Fruit fly (Drosophila melanogaster) whole organism, larva: Measurements from ENCODE around the gene CG11857.

Experiments used
- noc ChIP-seq: fragments of 200-800 bp; sonication (Bioruptor generic); optimal IDR thresholded peaks from 3 replicates; lab custom pipeline; 2019; ENCODE audit warnings: missing biosample characterization, mild to moderate bottlenecking, missing genetic modification characterization, moderate library complexity

CG11857 gene

dm6 chr3R:25258628-25259240, at the start of gene CG11857:
Gene CG11857, plus strand, starts transcription at chr3R:25258898.
- TF ChIP-seq noc (tag; lab: Kevin White, UChicago): peak; percentile 95

dm6 chr3R:25209207-25209606, 49.5 kb upstream of the CG11857 start:
- no peak for TF ChIP-seq noc (tag; lab: Kevin White, UChicago)

- peak; percentile 64 for TF ChIP-seq noc (tag; lab: Kevin White, UChicago)
Measured at dm6 chr3R:25215123-25215522, 43.6 kb upstream of the CG11857 start, which contains the start of gene Saysd1. Gene Saysd1, minus strand, starts transcription at chr3R:25215188.

- no peak for TF ChIP-seq noc (tag; lab: Kevin White, UChicago)
Measured at dm6 chr3R:25215997-25216396, 42.7 kb upstream of the CG11857 start, which contains the start of gene CG31106. Gene CG31106, plus strand, starts transcription at chr3R:25216297.

dm6 chr3R:25219018-25219417, 39.7 kb upstream of the CG11857 start, which contains the start of gene CG31103:
Gene CG31103, plus strand, starts transcription at chr3R:25219318.
- no peak for TF ChIP-seq noc (tag; lab: Kevin White, UChicago)

- no peak for TF ChIP-seq noc (tag; lab: Kevin White, UChicago)
Measured at dm6 chr3R:25221203-25221807, 37.4 kb upstream of the CG11857 start, which contains the start of gene Alg9. Gene Alg9, plus strand, starts transcription at chr3R:25221589.

dm6 chr3R:25225483-25225882, 33.2 kb upstream of the CG11857 start:
- TF ChIP-seq noc (tag; lab: Kevin White, UChicago): no peak

- TF ChIP-seq noc (tag; lab: Kevin White, UChicago): no peak
Measured at dm6 chr3R:25232271-25232989, 26.3 kb upstream of the CG11857 start, which contains the start of gene Cad96Cb. Gene Cad96Cb, minus strand, starts transcription at chr3R:25232321.

- no peak for TF ChIP-seq noc (tag; lab: Kevin White, UChicago)
Measured at dm6 chr3R:25235362-25235761, 23.3 kb upstream of the CG11857 start, which contains the start of gene Sil1. Gene Sil1, minus strand, starts transcription at chr3R:25235529.

- no peak for TF ChIP-seq noc (tag; lab: Kevin White, UChicago)
Measured at dm6 chr3R:25236121-25236520, 22.6 kb upstream of the CG11857 start.

- no peak for TF ChIP-seq noc (tag; lab: Kevin White, UChicago)
Measured at dm6 chr3R:25237314-25237713, 21.4 kb upstream of the CG11857 start, which contains the start of gene Jhbp7. Gene Jhbp7, plus strand, starts transcription at chr3R:25237614.

dm6 chr3R:25238771-25239700, 19.7 kb upstream of the CG11857 start:
- no peak for TF ChIP-seq noc (tag; lab: Kevin White, UChicago)

dm6 chr3R:25239880-25240279, 18.8 kb upstream of the CG11857 start, which contains the start of gene to:
Gene to, plus strand, starts transcription at chr3R:25240180.
- no peak for TF ChIP-seq noc (tag; lab: Kevin White, UChicago)

dm6 chr3R:25241507-25242070, 17.1 kb upstream of the CG11857 start, which contains the start of gene CG11854:
Gene CG11854, plus strand, starts transcription at chr3R:25242020.
- no peak for TF ChIP-seq noc (tag; lab: Kevin White, UChicago)
